Worm (Caenorhabditis elegans) whole organism, young adult: Measurements from ENCODE around the gene C18E9.5.

ENCODE experiments used
- F22D6.2 ChIP-seq: sonication (generic microtip); optimal IDR thresholded peaks from 2 replicates; lab custom pipeline; 2016; ENCODE audit warnings: mild to moderate bottlenecking, missing genetic modification characterization, missing compliant biosample characterization
- T26A5.8 ChIP-seq: sonication (generic microtip); optimal IDR thresholded peaks from 2 replicates; lab custom pipeline; 2016; ENCODE audit warnings: missing genetic modification characterization, missing compliant biosample characterization
- akir-1 ChIP-seq: fragments of 200-800 bp; sonication (Bioruptor generic); optimal IDR thresholded peaks from 2 replicates; lab custom pipeline; 2018; ENCODE audit warnings: mild to moderate bottlenecking, missing genetic modification characterization, moderate library complexity, missing compliant biosample characterization
- athp-1 ChIP-seq: sonication (generic microtip); optimal IDR thresholded peaks from 2 replicates; lab custom pipeline; 2017; ENCODE audit warnings: mild to moderate bottlenecking, missing genetic modification characterization, missing compliant biosample characterization
- bed-1 ChIP-seq: fragments of 200-800 bp; sonication (Bioruptor generic); IDR thresholded peaks from 2 replicates; pipeline ENCODE4 v1.3.6; 2022; ENCODE audit warnings: missing genetic modification reagents, missing genetic modification characterization, missing compliant biosample characterization
- cebp-2 ChIP-seq: fragments of 200-800 bp; sonication (Bioruptor generic); IDR thresholded peaks from 2 replicates; pipeline ENCODE4 v1.3.6; 2022; ENCODE audit warnings: missing genetic modification characterization, missing compliant biosample characterization
- ceh-58 ChIP-seq: fragments of 200-800 bp; sonication (Bioruptor generic); IDR thresholded peaks from 2 replicates; pipeline ENCODE4 v1.3.6; 2022; ENCODE audit warnings: missing genetic modification characterization, missing compliant biosample characterization
- fkh-3 ChIP-seq: sonication (generic microtip); optimal IDR thresholded peaks from 2 replicates; lab custom pipeline; 2016; ENCODE audit warnings: mild to moderate bottlenecking, missing genetic modification characterization, missing compliant biosample characterization
- nfya-1 ChIP-seq: sonication (generic microtip); optimal IDR thresholded peaks from 2 replicates; lab custom pipeline; 2017; ENCODE audit warnings: antibody characterized with exemption, missing compliant biosample characterization, missing genetic modification characterization, borderline replicate concordance; ENCODE audit not compliant: insufficient read depth
- repo-1 ChIP-seq: sonication (generic microtip); optimal IDR thresholded peaks from 2 replicates; lab custom pipeline; 2017; ENCODE audit warnings: mild to moderate bottlenecking, missing genetic modification characterization, missing compliant biosample characterization
- sea-2 ChIP-seq: fragments of 200-800 bp; sonication (Bioruptor generic); IDR thresholded peaks from 2 replicates; pipeline ENCODE4 v1.3.6; 2022; ENCODE audit warnings: missing genetic modification characterization, missing compliant biosample characterization
- tbp1 ChIP-seq: fragments of 200-800 bp; sonication (Bioruptor generic); optimal IDR thresholded peaks from 2 replicates; lab custom pipeline; 2018; ENCODE audit warnings: mild to moderate bottlenecking, missing genetic modification characterization, missing compliant biosample characterization

- TF ChIP-seq athp-1 (tag; lab: Kevin White, UChicago) (no peak), F22D6.2 (no peak), nfya-1 (tag; lab: Kevin White, UChicago) (no peak), sea-2 (no peak), T26A5.8 (no peak), cebp-2 (no peak), tbp1 (GFP tag; lab: Kevin White, UChicago) (no peak), akir-1 (no peak), ceh-58 (GFP tag; lab: Robert Waterston, UW) (no peak), bed-1 (GFP tag; lab: Robert Waterston, UW) (no peak), repo-1 (no peak), fkh-3 (no peak)
Measured at ce11 chrII:8927253-8927791, 42.5 kb upstream of the C18E9.5 start, which contains the start of gene cct-2.
